Worm (Caenorhabditis elegans): ENCODE measurements around the gene srh-281.

The srh-281 gene

ce11 chrV:16220020-16220419 is 29.4 kb downstream of the srh-281 start:
- TF ChIP-seq nhr-11 (tag; optimal IDR thresholded peaks at IDR 0.05): no peak
- no peak for TF ChIP-seq eor-1 (tag; optimal IDR thresholded peaks at IDR 0.05)
- TF ChIP-seq nhr-67 (tag; optimal IDR thresholded peaks at IDR 0.05): no peak
- no peak for TF ChIP-seq tbx-2 (tag; optimal IDR thresholded peaks at IDR 0.05)
- no peak for TF ChIP-seq zag-1 (tag; optimal IDR thresholded peaks at IDR 0.05)
- TF ChIP-seq mdl-1 (tag; optimal IDR thresholded peaks at IDR 0.05): no peak
- no peak for TF ChIP-seq unc-39 (tag; optimal IDR thresholded peaks at IDR 0.05)
- no peak for TF ChIP-seq fkh-2 (tag; optimal IDR thresholded peaks at IDR 0.05)
- TF ChIP-seq egl-27 (tag; optimal IDR thresholded peaks at IDR 0.05): no peak

- TF ChIP-seq nhr-11 (tag; optimal IDR thresholded peaks at IDR 0.05): no peak
- no peak for TF ChIP-seq hmg-11 (tag; optimal IDR thresholded peaks at IDR 0.05)
- TF ChIP-seq R02D3.7 (tag; optimal IDR thresholded peaks at IDR 0.05): no peak
- no peak for TF ChIP-seq tbx-2 (tag; optimal IDR thresholded peaks at IDR 0.05)
- TF ChIP-seq ceh-82 (tag; optimal IDR thresholded peaks at IDR 0.05): no peak
- TF ChIP-seq nhr-77 (tag; optimal IDR thresholded peaks at IDR 0.05): no peak
- TF ChIP-seq elt-1 (tag; optimal IDR thresholded peaks at IDR 0.05): no peak
- no peak for TF ChIP-seq snpc-4 (tag; optimal IDR thresholded peaks at IDR 0.05)
- TF ChIP-seq unc-62 (GFP tag; optimal IDR thresholded peaks at IDR 0.05): no peak
- no peak for TF ChIP-seq ztf-4 (tag; optimal IDR thresholded peaks at IDR 0.05)
- no peak for TF ChIP-seq nhr-25 (tag; optimal IDR thresholded peaks at IDR 0.05)
- no peak for TF ChIP-seq ceh-9 (tag; optimal IDR thresholded peaks at IDR 0.05)
Measured at ce11 chrV:16224027-16224426, 33.4 kb downstream of the srh-281 start, which contains the start of gene stdh-2. Gene stdh-2, plus strand, starts transcription at chrV:16224327.

- TF ChIP-seq snpc-4 (tag; optimal IDR thresholded peaks at IDR 0.05) (peak; percentile 22), nhr-237 (tag; optimal IDR thresholded peaks at IDR 0.05) (no peak)
Measured at ce11 chrV:16225524-16226116, 35.0 kb downstream of the srh-281 start.

DNA sequence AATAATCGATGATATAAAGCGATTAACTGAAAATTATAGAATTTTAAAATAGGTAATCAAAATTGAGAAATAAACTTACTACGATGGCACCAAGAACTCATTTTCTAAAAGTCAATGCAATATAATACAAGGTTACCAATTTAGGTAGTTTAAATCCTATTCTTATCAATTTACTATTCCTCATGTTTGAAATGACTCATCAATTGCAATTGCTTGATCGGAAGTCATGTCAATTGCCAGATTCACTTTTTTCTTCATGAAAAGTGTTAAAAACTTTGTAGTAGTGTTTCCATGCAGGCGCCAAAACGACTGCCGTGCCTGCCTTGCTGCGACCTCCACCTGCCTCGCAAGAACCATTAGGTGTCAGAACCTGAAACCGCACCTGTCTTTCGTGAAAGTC is 36.0 kb downstream of the srh-281 start, which contains the start of gene F11A5.13:
Gene F11A5.13, minus strand, starts transcription at position 101 of the 400 bp plus-strand sequence.
- no peak for TF ChIP-seq egl-27 (tag; optimal IDR thresholded peaks at IDR 0.05)
- TF ChIP-seq skn-1 (tag; optimal IDR thresholded peaks at IDR 0.05): no peak

DNA sequence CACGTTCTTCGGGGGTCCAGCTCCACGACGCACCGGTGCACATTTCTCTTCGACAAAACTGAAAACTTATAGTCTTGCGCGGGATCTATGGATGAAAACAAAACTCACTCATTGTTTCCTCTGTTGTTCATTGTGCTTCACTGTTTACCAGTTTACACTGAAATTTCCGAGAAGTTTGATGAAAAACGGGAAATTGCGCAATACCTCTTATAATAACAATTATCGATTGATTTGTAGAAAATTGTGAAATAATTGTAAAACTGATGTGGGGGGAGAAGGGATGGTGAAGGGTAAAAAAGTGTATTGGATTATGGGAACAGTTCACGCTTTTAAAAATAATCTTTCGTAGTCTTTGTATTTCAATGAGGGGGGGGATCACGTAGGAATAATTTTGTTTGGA is 38.9 kb downstream of the srh-281 start:
- no peak for TF ChIP-seq ztf-11 (tag; optimal IDR thresholded peaks at IDR 0.05)
- TF ChIP-seq snpc-4 (tag; optimal IDR thresholded peaks at IDR 0.05): no peak
- no peak for TF ChIP-seq mdl-1 (tag; optimal IDR thresholded peaks at IDR 0.05)
- TF ChIP-seq sea-2 (GFP tag; optimal IDR thresholded peaks at IDR 0.05): no peak
- no peak for TF ChIP-seq nhr-23 (tag; optimal IDR thresholded peaks at IDR 0.05)
- no peak for TF ChIP-seq nhr-67 (tag; optimal IDR thresholded peaks at IDR 0.05)

DNA sequence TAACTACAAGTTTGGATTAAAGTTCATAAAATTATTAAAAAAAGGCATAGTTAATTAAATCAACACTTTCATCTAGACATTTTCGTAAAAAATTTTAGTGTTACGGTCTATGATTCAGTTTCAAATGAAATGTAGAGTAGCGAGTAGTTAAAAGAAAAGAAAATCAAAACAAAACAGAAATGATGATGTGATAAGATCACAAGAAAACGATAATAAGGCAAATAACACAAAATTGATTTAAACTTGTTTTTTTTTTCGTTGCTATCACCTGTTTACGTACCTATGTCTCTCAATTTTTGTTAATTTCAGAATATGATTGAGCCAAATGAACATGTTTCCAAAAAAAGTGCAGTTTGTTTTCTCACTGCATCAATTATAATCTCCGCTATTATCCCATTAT is 39.3 kb downstream of the srh-281 start, which contains the start of the genes F21H7.2 and F21H7.12:
Gene F21H7.2, minus strand, starts transcription at position 101 of the 400 bp plus-strand sequence.
Gene F21H7.12, plus strand, starts transcription at position 270 of the 400 bp plus-strand sequence.
- no peak for TF ChIP-seq lin-39 (tag; optimal IDR thresholded peaks at IDR 0.05)
- TF ChIP-seq zag-1 (tag; optimal IDR thresholded peaks at IDR 0.05): no peak
- TF ChIP-seq aly-2 (tag; optimal IDR thresholded peaks at IDR 0.05): no peak
- TF ChIP-seq nhr-67 (tag; optimal IDR thresholded peaks at IDR 0.05): no peak
- TF ChIP-seq nhr-43 (tag; optimal IDR thresholded peaks at IDR 0.05; ENCODE audit: poor library complexity, severe bottlenecking): no peak
- TF ChIP-seq nhr-11 (tag; optimal IDR thresholded peaks at IDR 0.05): no peak
- TF ChIP-seq pqm-1 (tag; optimal IDR thresholded peaks at IDR 0.05): no peak
- no peak for TF ChIP-seq skn-1 (tag; optimal IDR thresholded peaks at IDR 0.05)

DNA sequence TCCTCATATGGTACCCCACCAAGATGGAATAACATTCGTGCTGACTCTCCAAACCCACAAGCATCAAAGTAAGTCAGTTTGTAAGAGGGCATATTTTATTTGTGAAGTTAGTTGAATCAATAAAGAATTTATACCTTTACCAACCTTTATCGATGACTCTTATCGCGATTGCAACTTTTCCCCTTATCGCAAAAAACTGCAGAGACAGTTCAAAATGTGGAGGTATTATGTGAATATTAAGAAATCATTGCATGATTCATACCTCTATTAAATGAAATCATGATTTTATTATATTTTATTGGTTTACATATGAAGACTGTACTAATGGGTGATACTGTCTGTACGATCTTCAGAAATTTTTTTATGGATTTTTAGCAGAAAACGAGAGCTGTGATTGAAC is 41.6 kb downstream of the srh-281 start, which contains the start of gene gst-22:
Gene gst-22, minus strand, starts transcription at position 103 of the 400 bp plus-strand sequence.
- TF ChIP-seq nhr-77 (tag; optimal IDR thresholded peaks at IDR 0.05) (no peak), jun-1 (tag; optimal IDR thresholded peaks at IDR 0.05) (peak; percentile 48), fkh-2 (tag; optimal IDR thresholded peaks at IDR 0.05) (no peak), zag-1 (tag; optimal IDR thresholded peaks at IDR 0.05) (no peak), ztf-11 (tag; optimal IDR thresholded peaks at IDR 0.05) (no peak), unc-39 (tag; optimal IDR thresholded peaks at IDR 0.05) (no peak), ceh-16 (tag; optimal IDR thresholded peaks at IDR 0.05) (no peak), elt-2 (tag; optimal IDR thresholded peaks at IDR 0.05) (peak; percentile 92), pqm-1 (tag; optimal IDR thresholded peaks at IDR 0.05) (peak; percentile 97), ztf-4 (tag; optimal IDR thresholded peaks at IDR 0.05) (no peak), nhr-43 (tag; optimal IDR thresholded peaks at IDR 0.05; ENCODE audit: poor library complexity, severe bottlenecking) (no peak), nhr-12 (tag; optimal IDR thresholded peaks at IDR 0.05) (no peak), ZK546.5 (tag; optimal IDR thresholded peaks at IDR 0.05) (no peak), lsy-12 (tag; optimal IDR thresholded peaks at IDR 0.05) (no peak), snpc-4 (tag; optimal IDR thresholded peaks at IDR 0.05) (no peak), nhr-67 (tag; optimal IDR thresholded peaks at IDR 0.05) (no peak), ama-1 (optimal IDR thresholded peaks at IDR 0.05) (no peak), fos-1 (tag; optimal IDR thresholded peaks at IDR 0.05) (no peak), ceh-28 (tag; optimal IDR thresholded peaks at IDR 0.05) (peak; percentile 2), eor-1 (tag; optimal IDR thresholded peaks at IDR 0.05) (no peak), elt-1 (tag; optimal IDR thresholded peaks at IDR 0.05) (no peak), ceh-9 (tag; optimal IDR thresholded peaks at IDR 0.05) (no peak), unc-62 (GFP tag; optimal IDR thresholded peaks at IDR 0.05) (no peak), pha-4 (tag; optimal IDR thresholded peaks at IDR 0.05) (no peak), nhr-76 (tag; optimal IDR thresholded peaks at IDR 0.05) (no peak)

Data from whole organism, L3 larva.